Fruit fly (Drosophila melanogaster): ENCODE results near the gene yata.

yata gene

dm6 chr3R:29723048-29723656, 25.9 kb upstream of the yata start, which contains the start of gene Pcd:
Gene Pcd (plus strand): TSS chr3R:29723163.
- peak; percentile 44 for TF ChIP-seq CG17801 (GFP tag; optimal IDR thresholded peaks at IDR 0.05; ENCODE audit: partially characterized antibody)

dm6 chr3R:29724745-29725144, 24.3 kb upstream of the yata start, which contains the start of the genes Naa40 and CG18731:
Gene Naa40 (minus strand): TSS chr3R:29724950.
Gene CG18731 (plus strand): TSS chr3R:29725027.
- no peak for TF ChIP-seq CG17801 (GFP tag; optimal IDR thresholded peaks at IDR 0.05; ENCODE audit: partially characterized antibody)

dm6 chr3R:29725577-29726240, 23.3 kb upstream of the yata start, which contains the start of gene Kul:
Gene Kul (plus strand): TSS chr3R:29725830.
- TF ChIP-seq CG17801 (GFP tag; optimal IDR thresholded peaks at IDR 0.05; ENCODE audit: partially characterized antibody) = peak; percentile 5

dm6 chr3R:29726277-29726676, 22.7 kb upstream of the yata start:
- TF ChIP-seq CG17801 (GFP tag; optimal IDR thresholded peaks at IDR 0.05; ENCODE audit: partially characterized antibody) = no peak

- peak; percentile 97 for TF ChIP-seq CG17801 (GFP tag; optimal IDR thresholded peaks at IDR 0.05; ENCODE audit: partially characterized antibody)
Observed at dm6 chr3R:29736678-29737093, 12.3 kb upstream of the yata start, which contains the start of the genes CG7601 and CIA30. Gene CG7601 (minus strand): TSS chr3R:29736745. Gene CIA30 (plus strand): TSS chr3R:29736965.

- TF ChIP-seq CG17801 (GFP tag; optimal IDR thresholded peaks at IDR 0.05; ENCODE audit: partially characterized antibody) = peak; percentile 64
Observed at dm6 chr3R:29737891-29738290, 11.1 kb upstream of the yata start, which contains the start of gene Gnpnat. Gene Gnpnat (plus strand): TSS chr3R:29738275.

- TF ChIP-seq CG17801 (GFP tag; optimal IDR thresholded peaks at IDR 0.05; ENCODE audit: partially characterized antibody) = no peak
Observed at dm6 chr3R:29740078-29740477, 8.9 kb upstream of the yata start.

- peak; percentile 89 for TF ChIP-seq CG17801 (GFP tag; optimal IDR thresholded peaks at IDR 0.05; ENCODE audit: partially characterized antibody)
Observed at dm6 chr3R:29745056-29745455, 4.0 kb upstream of the yata start, which contains the start of the genes Wdr24 and IntS11. Gene Wdr24 (minus strand): TSS chr3R:29745092. Gene IntS11 (plus strand): TSS chr3R:29745337.

dm6 chr3R:29749304-29750066, 466 bp downstream of the yata start:
- TF ChIP-seq CG17801 (GFP tag; optimal IDR thresholded peaks at IDR 0.05; ENCODE audit: partially characterized antibody) = no peak

dm6 chr3R:29755248-29755647, 6.2 kb downstream of the yata start:
- no peak for TF ChIP-seq CG17801 (GFP tag; optimal IDR thresholded peaks at IDR 0.05; ENCODE audit: partially characterized antibody)

- TF ChIP-seq CG17801 (GFP tag; optimal IDR thresholded peaks at IDR 0.05; ENCODE audit: partially characterized antibody) = no peak
Observed at dm6 chr3R:29756153-29756552, 7.1 kb downstream of the yata start.

dm6 chr3R:29757226-29757625, 8.2 kb downstream of the yata start:
- no peak for TF ChIP-seq CG17801 (GFP tag; optimal IDR thresholded peaks at IDR 0.05; ENCODE audit: partially characterized antibody)

- no peak for TF ChIP-seq CG17801 (GFP tag; optimal IDR thresholded peaks at IDR 0.05; ENCODE audit: partially characterized antibody)
Observed at dm6 chr3R:29757681-29758080, 8.7 kb downstream of the yata start.

dm6 chr3R:29758129-29758733, 9.2 kb downstream of the yata start:
- no peak for TF ChIP-seq CG17801 (GFP tag; optimal IDR thresholded peaks at IDR 0.05; ENCODE audit: partially characterized antibody)

- no peak for TF ChIP-seq CG17801 (GFP tag; optimal IDR thresholded peaks at IDR 0.05; ENCODE audit: partially characterized antibody)
Observed at dm6 chr3R:29758734-29759131, 9.7 kb downstream of the yata start.
